Worm (Caenorhabditis elegans) whole organism, early embryonic: ENCODE results near the gene W01D2.1.

Source experiments
- B0310.2 ChIP-seq: sonication (generic microtip); optimal IDR thresholded peaks from 2 replicates; lab custom pipeline; 2016; ENCODE audit warnings: mild to moderate bottlenecking, missing genetic modification characterization, missing compliant biosample characterization
- F13C5.2 ChIP-seq: sonication (generic microtip); optimal IDR thresholded peaks from 2 replicates; lab custom pipeline; 2017; ENCODE audit warnings: mild to moderate bottlenecking, missing genetic modification characterization, inconsistent platforms, missing compliant biosample characterization
- aly-1 ChIP-seq: sonication (generic microtip); optimal IDR thresholded peaks from 2 replicates; lab custom pipeline; 2016; ENCODE audit warnings: missing genetic modification characterization, missing compliant biosample characterization
- ama-1 ChIP-seq: fragments of 150-350 bp; optimal IDR thresholded peaks from 2 replicates; lab custom pipeline; 2014
- ceh-13 ChIP-seq: fragments of 200-800 bp; sonication (Bioruptor generic); optimal IDR thresholded peaks from 2 replicates; lab custom pipeline; 2018; ENCODE audit warnings: mild to moderate bottlenecking, missing genetic modification characterization, missing compliant biosample characterization
- ceh-36 ChIP-seq: sonication (generic microtip); optimal IDR thresholded peaks from 2 replicates; lab custom pipeline; 2016; ENCODE audit warnings: missing genetic modification characterization, inconsistent platforms, missing compliant biosample characterization
- ets-7 ChIP-seq: sonication (generic microtip); optimal IDR thresholded peaks from 2 replicates; lab custom pipeline; 2016; ENCODE audit warnings: missing genotype, missing genetic modification characterization, missing compliant biosample characterization
- flt-1 ChIP-seq: fragments of 200-800 bp; sonication (Bioruptor generic); IDR thresholded peaks from 2 replicates; pipeline ENCODE4 v1.3.6; 2022; ENCODE audit warnings: missing genetic modification characterization, missing compliant biosample characterization
- hmbx-1 ChIP-seq: sonication (generic microtip); optimal IDR thresholded peaks from 2 replicates; lab custom pipeline; 2016; ENCODE audit warnings: mild to moderate bottlenecking, missing genetic modification characterization, missing compliant biosample characterization
- hmg-4 ChIP-seq: fragments of 200-800 bp; sonication (Bioruptor generic); optimal IDR thresholded peaks from 2 replicates; lab custom pipeline; 2018; ENCODE audit warnings: mild to moderate bottlenecking, missing genetic modification characterization, missing compliant biosample characterization
- hnd-1 ChIP-seq: sonication (generic microtip); optimal IDR thresholded peaks from 2 replicates; lab custom pipeline; 2016; ENCODE audit warnings: missing genetic modification characterization, missing compliant biosample characterization
- pes-1 ChIP-seq: fragments of 200-800 bp; sonication (Bioruptor generic); IDR thresholded peaks from 2 replicates; pipeline ENCODE4 v1.3.6; 2022; ENCODE audit warnings: missing genetic modification reagents, missing genetic modification characterization, missing compliant biosample characterization
- scrt-1 ChIP-seq: fragments of 200-800 bp; sonication (Bioruptor generic); IDR thresholded peaks from 2 replicates; pipeline ENCODE4 v1.3.6; 2022; ENCODE audit warnings: missing genetic modification characterization, missing compliant biosample characterization
- sea-1 ChIP-seq: fragments of 200-800 bp; sonication (Bioruptor generic); conservative IDR thresholded peaks from 2 replicates; pipeline ENCODE4 v1.3.6; 2022; ENCODE audit warnings: missing genetic modification characterization, missing compliant biosample characterization
- tbx-11 ChIP-seq: fragments of 200-800 bp; sonication (Bioruptor generic); IDR thresholded peaks from 2 replicates; pipeline ENCODE4 v1.3.6; 2022; ENCODE audit warnings: missing genetic modification characterization, missing compliant biosample characterization
- tbx-37 ChIP-seq: fragments of 200-800 bp; sonication (Bioruptor generic); conservative IDR thresholded peaks from 2 replicates; pipeline ENCODE4 v1.3.6; 2022; ENCODE audit warnings: missing genetic modification reagents, missing genetic modification characterization, missing compliant biosample characterization
- tra-4 ChIP-seq: sonication (generic microtip); optimal IDR thresholded peaks from 2 replicates; lab custom pipeline; 2017; ENCODE audit warnings: missing genetic modification characterization, missing compliant biosample characterization

Gene W01D2.1

ce11 chrII:14841253-14841652, 25.9 kb downstream of the W01D2.1 start:
- TF ChIP-seq pes-1 = no peak
- TF ChIP-seq hmbx-1 (tag; lab: Kevin White, UChicago) = no peak
- TF ChIP-seq aly-1 (tag; lab: Kevin White, UChicago) = no peak
- no peak for TF ChIP-seq F13C5.2
- TF ChIP-seq flt-1 (GFP tag; lab: Robert Waterston, UW) = no peak
- no peak for TF ChIP-seq sea-1 (GFP tag; lab: Robert Waterston, UW)
- TF ChIP-seq hmg-4 (GFP tag; lab: Kevin White, UChicago) = no peak

- TF ChIP-seq tbx-37 (GFP tag; lab: Robert Waterston, UW) (no peak), hnd-1 (tag; lab: Kevin White, UChicago) (no peak), tbx-11 (GFP tag; lab: Robert Waterston, UW) (no peak), scrt-1 (GFP tag; lab: Robert Waterston, UW) (no peak), tra-4 (tag; lab: Kevin White, UChicago) (no peak)
Measured at ce11 chrII:14843016-14843415, 27.7 kb downstream of the W01D2.1 start, which contains the start of gene cdh-7. cdh-7 (plus strand) TSS chrII:14843229.

ce11 chrII:14844253-14844652, 28.9 kb downstream of the W01D2.1 start:
- TF ChIP-seq tbx-37 (GFP tag; lab: Robert Waterston, UW) (no peak), hmg-4 (GFP tag; lab: Kevin White, UChicago) (no peak), B0310.2 (tag; lab: Kevin White, UChicago) (no peak), ets-7 (tag; lab: Kevin White, UChicago) (no peak), F13C5.2 (no peak), ceh-36 (tag; lab: Kevin White, UChicago) (no peak), ama-1 (lab: Kevin White, UChicago) (no peak), sea-1 (GFP tag; lab: Robert Waterston, UW) (no peak), hnd-1 (tag; lab: Kevin White, UChicago) (no peak), flt-1 (GFP tag; lab: Robert Waterston, UW) (no peak), tra-4 (tag; lab: Kevin White, UChicago) (no peak), pes-1 (no peak), scrt-1 (GFP tag; lab: Robert Waterston, UW) (no peak), hmbx-1 (tag; lab: Kevin White, UChicago) (no peak), aly-1 (tag; lab: Kevin White, UChicago) (no peak), tbx-11 (GFP tag; lab: Robert Waterston, UW) (no peak), ceh-13 (GFP tag; lab: Kevin White, UChicago) (no peak)

ce11 chrII:14849897-14850296, 34.6 kb downstream of the W01D2.1 start:
- no peak for TF ChIP-seq tbx-11 (GFP tag; lab: Robert Waterston, UW)
- TF ChIP-seq F13C5.2 = no peak

ce11 chrII:14851483-14851882, 36.2 kb downstream of the W01D2.1 start, which contains the start of gene R05H10.1:
R05H10.1 (plus strand) TSS chrII:14851816.
- no peak for TF ChIP-seq tra-4 (tag; lab: Kevin White, UChicago)
- TF ChIP-seq ama-1 (lab: Kevin White, UChicago) = no peak

- TF ChIP-seq tbx-11 (GFP tag; lab: Robert Waterston, UW) (no peak), ceh-36 (tag; lab: Kevin White, UChicago) (no peak), aly-1 (tag; lab: Kevin White, UChicago) (no peak)
Measured at ce11 chrII:14855229-14855628, 39.9 kb downstream of the W01D2.1 start, which contains the start of gene R05H10.7. R05H10.7 (plus strand) TSS chrII:14855529.

- TF ChIP-seq tbx-37 (GFP tag; lab: Robert Waterston, UW) = peak; percentile 62; the same call in 1 of the 2 replicates
- no peak for TF ChIP-seq hmg-4 (GFP tag; lab: Kevin White, UChicago)
- peak; percentile 67; the same call in 1 of the 2 replicates for TF ChIP-seq pes-1
- no peak for TF ChIP-seq ceh-36 (tag; lab: Kevin White, UChicago)
- TF ChIP-seq B0310.2 (tag; lab: Kevin White, UChicago) = no peak
- TF ChIP-seq aly-1 (tag; lab: Kevin White, UChicago) = no peak
Measured at ce11 chrII:14856922-14857321, 41.6 kb downstream of the W01D2.1 start, which contains the start of gene rbm-28. rbm-28 (plus strand) TSS chrII:14857259.
